Fruit fly (Drosophila melanogaster) whole organism, embryonic: ENCODE measurements around the gene CG3634.
A peak's percentile ranks its signal among the peaks of the same experiment; 100 is the strongest.

ENCODE experiments used
- CG11398 ChIP-seq: fragments of 200-800 bp; sonication (Bioruptor generic); optimal IDR thresholded peaks from 2 replicates; lab custom pipeline; 2016; ENCODE audit warnings: missing biosample characterization, missing genetic modification characterization
- CG11695 ChIP-seq: fragments of 200-800 bp; sonication (Bioruptor generic); IDR thresholded peaks from 3 replicates; pipeline ENCODE4 v1.3.6; 2022; ENCODE audit warnings: missing biosample characterization, missing genetic modification characterization
- CG11696 ChIP-seq: fragments of 200-800 bp; sonication (Bioruptor generic); IDR thresholded peaks from 2 replicates; pipeline ENCODE4 v1.3.6; 2022; ENCODE audit warnings: missing biosample characterization, missing genetic modification characterization
- CG12659 ChIP-seq: fragments of 200-800 bp; sonication (Bioruptor generic); optimal IDR thresholded peaks from 3 replicates; lab custom pipeline; 2017; ENCODE audit warnings: mild to moderate bottlenecking, missing biosample characterization, missing genetic modification reagents, missing genetic modification characterization
- CG12744 ChIP-seq: fragments of 200-800 bp; sonication (Bioruptor generic); optimal IDR thresholded peaks from 2 replicates; lab custom pipeline; 2016; ENCODE audit warnings: missing biosample characterization, missing genetic modification characterization
- CG14441 ChIP-seq: fragments of 200-800 bp; sonication (Bioruptor generic); IDR thresholded peaks from 2 replicates; pipeline ENCODE4 v1.3.6; 2022; ENCODE audit warnings: missing biosample characterization, missing genetic modification characterization
- CG14710 ChIP-seq: fragments of 200-800 bp; sonication (Bioruptor generic); optimal IDR thresholded peaks from 3 replicates; lab custom pipeline; 2019; ENCODE audit warnings: missing biosample characterization, mild to moderate bottlenecking, missing genetic modification characterization, moderate library complexity
- CG2712 ChIP-seq: fragments of 200-800 bp; optimal IDR thresholded peaks from 3 replicates; lab custom pipeline; 2019; ENCODE audit warnings: missing biosample characterization, mild to moderate bottlenecking, missing genetic modification characterization, moderate library complexity
- CG6689 ChIP-seq: fragments of 200-800 bp; sonication (Bioruptor generic); IDR thresholded peaks from 2 replicates; pipeline ENCODE4 v1.3.6; 2022; ENCODE audit warnings: missing biosample characterization, missing genetic modification characterization
- CG6791 ChIP-seq: fragments of 200-800 bp; sonication (Bioruptor generic); IDR thresholded peaks from 3 replicates; pipeline ENCODE4 v1.3.6; 2022; ENCODE audit warnings: missing biosample characterization, missing genetic modification characterization; ENCODE audit not compliant: partially characterized antibody
- CG7271 ChIP-seq: fragments of 200-800 bp; sonication (Bioruptor generic); optimal IDR thresholded peaks from 2 replicates; lab custom pipeline; 2018; ENCODE audit warnings: missing biosample characterization, mild to moderate bottlenecking, missing genetic modification characterization, moderate library complexity
- CG7928 ChIP-seq: fragments of 200-800 bp; sonication (Bioruptor generic); optimal IDR thresholded peaks from 2 replicates; lab custom pipeline; 2017; ENCODE audit warnings: missing biosample characterization, mild to moderate bottlenecking, missing genetic modification characterization
- CG7963 ChIP-seq: fragments of 200-800 bp; sonication (Bioruptor generic); IDR thresholded peaks from 3 replicates; pipeline ENCODE4 v1.3.6; 2022; ENCODE audit warnings: missing biosample characterization, missing genetic modification characterization; ENCODE audit not compliant: partially characterized antibody
- CG8765 ChIP-seq: fragments of 200-800 bp; sonication (Bioruptor generic); IDR thresholded peaks from 2 replicates; pipeline ENCODE4 v1.3.6; 2022; ENCODE audit warnings: missing biosample characterization, missing genetic modification characterization
- CHES-1-like ChIP-seq: fragments of 200-800 bp; sonication (Bioruptor generic); optimal IDR thresholded peaks from 2 replicates; lab custom pipeline; 2016; ENCODE audit warnings: missing biosample characterization, missing genetic modification characterization
- Dfd ChIP-seq, 2 experiments: fragments of >200 bp; optimal IDR thresholded peaks; 2 replicates each; lab custom pipeline; 2017; ENCODE audit warnings: missing biosample characterization in 2 of 2, missing genetic modification characterization in 2 of 2
- E2f2 ChIP-seq: fragments of 200-800 bp; sonication (Bioruptor generic); IDR thresholded peaks from 2 replicates; pipeline ENCODE4 v1.3.6; 2022; ENCODE audit warnings: missing biosample characterization, missing genetic modification characterization
- Elba2 ChIP-seq: fragments of 200-800 bp; sonication (Bioruptor generic); optimal IDR thresholded peaks from 3 replicates; lab custom pipeline; 2016; ENCODE audit warnings: missing biosample characterization, missing genetic modification characterization
- H2.0 ChIP-seq: fragments of 200-800 bp; sonication (Bioruptor generic); IDR thresholded peaks from 2 replicates; pipeline ENCODE4 v1.3.6; 2022; ENCODE audit warnings: missing biosample characterization, missing genetic modification characterization
- HLHmδ ChIP-seq: fragments of 200-800 bp; sonication (Bioruptor generic); optimal IDR thresholded peaks from 2 replicates; lab custom pipeline; 2018; ENCODE audit warnings: missing biosample characterization, mild to moderate bottlenecking, missing genetic modification characterization, moderate library complexity
- Lim3 ChIP-seq: fragments of 200-800 bp; sonication (Bioruptor generic); IDR thresholded peaks from 2 replicates; pipeline ENCODE4 v1.3.6; 2022; ENCODE audit warnings: missing biosample characterization, missing genetic modification characterization
- Opbp ChIP-seq: fragments of 200-800 bp; sonication (Bioruptor generic); IDR thresholded peaks from 3 replicates; pipeline ENCODE4 v1.3.6; 2022; ENCODE audit warnings: missing biosample characterization, missing genetic modification characterization; ENCODE audit not compliant: partially characterized antibody
- Ptx1 ChIP-seq: fragments of 200-800 bp; sonication (Bioruptor generic); IDR thresholded peaks from 2 replicates; pipeline ENCODE4 v1.3.6; 2022; ENCODE audit warnings: missing biosample characterization, missing genetic modification characterization
- Ravus ChIP-seq: fragments of 200-800 bp; sonication (Bioruptor generic); IDR thresholded peaks from 2 replicates; pipeline ENCODE4 v1.3.6; 2022; ENCODE audit warnings: missing biosample characterization, missing genetic modification characterization
- Six4 ChIP-seq: fragments of 200-800 bp; sonication (Bioruptor generic); optimal IDR thresholded peaks from 2 replicates; lab custom pipeline; 2016; ENCODE audit warnings: missing biosample characterization, missing genetic modification characterization
- Stat92E ChIP-seq, 3 experiments: fragments of >200 bp in 2 of 3; fragments of 200-800 bp in 1 of 3; sonication (Bioruptor generic) in 1 of 3; optimal IDR thresholded peaks; 2 replicates each; lab custom pipeline; 2017 to 2019; ENCODE audit warnings: missing biosample characterization in 3 of 3, missing genetic modification characterization in 3 of 3, mild to moderate bottlenecking in 1 of 3, moderate library complexity in 1 of 3
- Trl ChIP-seq, 3 experiments: fragments of >200 bp in 2 of 3; fragments of 200-800 bp in 1 of 3; sonication (Bioruptor generic) in 1 of 3; optimal IDR thresholded peaks; 2 replicates in 1 of 3; 3 replicates in 2 of 3; lab custom pipeline; 2016 to 2017; ENCODE audit warnings: missing biosample characterization in 1 of 3, missing genetic modification characterization in 1 of 3
- YL-1 ChIP-seq: fragments of 200-800 bp; sonication (Bioruptor generic); optimal IDR thresholded peaks from 3 replicates; lab custom pipeline; 2017; ENCODE audit warnings: missing biosample characterization, mild to moderate bottlenecking, missing genetic modification characterization
- amos ChIP-seq: fragments of 200-800 bp; sonication (Bioruptor generic); IDR thresholded peaks from 2 replicates; pipeline ENCODE4 v1.3.6; 2022; ENCODE audit warnings: missing biosample characterization, missing genetic modification characterization; ENCODE audit not compliant: partially characterized antibody
- cad ChIP-seq: fragments of >200 bp; optimal IDR thresholded peaks from 2 replicates; lab custom pipeline; 2017; ENCODE audit warnings: missing biosample characterization, missing genetic modification characterization
- ci ChIP-seq: fragments of 200-800 bp; sonication (Bioruptor generic); IDR thresholded peaks from 3 replicates; pipeline ENCODE4 v1.3.6; 2022; ENCODE audit warnings: missing biosample characterization, missing genetic modification characterization
- crol ChIP-seq: fragments of 200-800 bp; sonication (Bioruptor generic); IDR thresholded peaks from 2 replicates; pipeline ENCODE4 v1.3.6; 2022; ENCODE audit warnings: missing biosample characterization, missing genetic modification characterization
- dysf ChIP-seq: fragments of 200-800 bp; sonication (Bioruptor generic); IDR thresholded peaks from 3 replicates; pipeline ENCODE4 v1.3.6; 2022; ENCODE audit warnings: missing biosample characterization, missing genetic modification characterization
- ems ChIP-seq: fragments of 200-800 bp; sonication (Bioruptor generic); optimal IDR thresholded peaks from 3 replicates; lab custom pipeline; 2016; ENCODE audit warnings: missing biosample characterization, missing genetic modification characterization
- ewg ChIP-seq: fragments of 200-800 bp; sonication (Bioruptor generic); optimal IDR thresholded peaks from 3 replicates; lab custom pipeline; 2017; ENCODE audit warnings: mild to moderate bottlenecking, missing biosample characterization, missing genetic modification reagents, missing genetic modification characterization
- hb ChIP-seq: fragments of 200-800 bp; sonication (Bioruptor generic); IDR thresholded peaks from 3 replicates; pipeline ENCODE4 v1.3.6; 2022; ENCODE audit warnings: missing biosample characterization, missing genetic modification characterization; ENCODE audit not compliant: partially characterized antibody
- ken ChIP-seq: fragments of 200-800 bp; sonication (Bioruptor generic); IDR thresholded peaks from 3 replicates; pipeline ENCODE4 v1.3.6; 2022; ENCODE audit warnings: missing biosample characterization, missing genetic modification characterization
- mirr ChIP-seq: fragments of 200-800 bp; sonication (Bioruptor generic); optimal IDR thresholded peaks from 3 replicates; lab custom pipeline; 2018; ENCODE audit warnings: missing biosample characterization, mild to moderate bottlenecking, missing genetic modification characterization
- nerfin-2 ChIP-seq: fragments of 200-800 bp; sonication (Bioruptor generic); IDR thresholded peaks from 2 replicates; pipeline ENCODE4 v1.3.6; 2022; ENCODE audit warnings: missing biosample characterization, missing genetic modification characterization; ENCODE audit not compliant: partially characterized antibody
- org-1 ChIP-seq: fragments of 200-800 bp; sonication (Bioruptor generic); optimal IDR thresholded peaks from 2 replicates; lab custom pipeline; 2017; ENCODE audit warnings: missing biosample characterization, missing genetic modification characterization
- pfk ChIP-seq: fragments of 200-800 bp; sonication (Bioruptor generic); optimal IDR thresholded peaks from 2 replicates; lab custom pipeline; 2018; ENCODE audit warnings: missing biosample characterization, mild to moderate bottlenecking, missing genetic modification characterization, moderate library complexity
- phol ChIP-seq: fragments of 200-800 bp; sonication (Bioruptor generic); optimal IDR thresholded peaks from 3 replicates; lab custom pipeline; 2018; ENCODE audit warnings: missing biosample characterization, mild to moderate bottlenecking, missing genetic modification characterization, moderate library complexity
- prd ChIP-seq, 3 experiments: fragments of >200 bp in 2 of 3; fragments of 200-800 bp in 1 of 3; sonication (Bioruptor generic) in 1 of 3; optimal IDR thresholded peaks in 2 of 3; IDR thresholded peaks in 1 of 3; 2 replicates in 2 of 3; 3 replicates in 1 of 3; pipeline versions ENCODE4 v1.3.6 to Lab custom; 2017 to 2022; ENCODE audit warnings: missing biosample characterization in 1 of 3, missing genetic modification characterization in 1 of 3
- pzg ChIP-seq: fragments of 200-800 bp; sonication (Bioruptor generic); optimal IDR thresholded peaks from 3 replicates; lab custom pipeline; 2018; ENCODE audit warnings: missing biosample characterization, mild to moderate bottlenecking, missing genetic modification characterization, moderate library complexity
- schlank ChIP-seq: fragments of 200-800 bp; sonication (Bioruptor generic); optimal IDR thresholded peaks from 2 replicates; lab custom pipeline; 2018; ENCODE audit warnings: missing biosample characterization, mild to moderate bottlenecking, missing genetic modification characterization
- tna ChIP-seq: fragments of 200-800 bp; sonication (Bioruptor generic); IDR thresholded peaks from 2 replicates; pipeline ENCODE4 v1.3.6; 2022; ENCODE audit warnings: missing biosample characterization, missing genetic modification characterization; ENCODE audit not compliant: partially characterized antibody
- unc-4 ChIP-seq: fragments of 200-800 bp; sonication (Bioruptor generic); IDR thresholded peaks from 2 replicates; pipeline ENCODE4 v1.3.6; 2022; ENCODE audit warnings: missing biosample characterization, missing genetic modification characterization; ENCODE audit not compliant: partially characterized antibody
- vvl ChIP-seq: fragments of 200-800 bp; sonication (Bioruptor generic); IDR thresholded peaks from 2 replicates; pipeline ENCODE4 v1.3.6; 2022; ENCODE audit warnings: missing biosample characterization, missing genetic modification characterization
- wek ChIP-seq: fragments of 200-800 bp; sonication (Bioruptor generic); optimal IDR thresholded peaks from 3 replicates; lab custom pipeline; 2018; ENCODE audit warnings: missing biosample characterization, mild to moderate bottlenecking, missing genetic modification characterization, moderate library complexity
- yki ChIP-seq: fragments of >200 bp; optimal IDR thresholded peaks from 3 replicates; lab custom pipeline; 2018

The CG3634 gene

DNA sequence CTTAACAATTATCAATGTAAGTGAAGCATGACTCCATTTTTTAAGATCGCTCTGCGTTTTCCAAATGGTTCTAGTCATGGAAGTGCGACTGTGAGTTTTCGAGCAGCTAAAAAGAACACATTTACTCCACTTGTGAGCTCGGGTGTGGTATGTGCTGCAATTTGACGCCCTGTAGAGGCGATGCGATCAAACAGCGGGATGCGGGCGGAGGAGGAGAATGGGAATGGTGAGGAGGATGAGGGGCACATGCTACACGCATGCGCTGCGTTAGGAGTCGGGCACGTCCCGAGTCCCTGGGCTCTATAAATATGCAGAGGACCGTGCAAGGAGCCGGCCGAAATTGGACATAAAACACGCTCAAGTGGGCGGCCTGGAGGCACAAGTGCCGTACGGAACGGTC, 19.8 kb downstream of the CG3634 start (continued):
- TF ChIP-seq CG8765 (GFP tag; lab: Robert Waterston, UW) (no peak), prd (optimal IDR thresholded peaks at IDR 0.05; lab: Kevin White, UChicago) (no peak), prd (GFP tag; IDR thresholded peaks at IDR 0.05; lab: Robert Waterston, UW) (no peak), Stat92E (GFP tag; optimal IDR thresholded peaks at IDR 0.05; lab: Kevin White, UChicago) (no peak), mirr (GFP tag; lab: Kevin White, UChicago) (no peak), CG7271 (no peak), Ravus (GFP tag; lab: Robert Waterston, UW) (no peak), Ptx1 (no peak), yki (lab: Kevin White, UChicago) (no peak), Six4 (GFP tag; lab: Kevin White, UChicago) (peak; percentile 23), wek (GFP tag; lab: Kevin White, UChicago) (no peak), crol (GFP tag; lab: Robert Waterston, UW) (peak; percentile 91), phol (tag; lab: Kevin White, UChicago) (no peak), ems (GFP tag; lab: Kevin White, UChicago) (no peak), CG12659 (GFP tag; lab: Kevin White, UChicago) (no peak), pzg (GFP tag; lab: Kevin White, UChicago) (no peak), Lim3 (GFP tag; lab: Robert Waterston, UW) (no peak), pfk (peak; percentile 3), HLHmδ (GFP tag; lab: Kevin White, UChicago) (peak; percentile 52), CG14441 (GFP tag; lab: Robert Waterston, UW) (no peak), CG2712 (tag; lab: Kevin White, UChicago) (no peak), ci (GFP tag; lab: Robert Waterston, UW) (0 out of 3 replicates have a peak, but pooled peaks have one; percentile 24), H2.0 (no peak), org-1 (GFP tag; lab: Kevin White, UChicago) (no peak), ken (GFP tag; lab: Robert Waterston, UW) (no peak), Opbp (GFP tag; lab: Robert Waterston, UW) (no peak), CG11695 (no peak), CG12744 (GFP tag; lab: Kevin White, UChicago) (no peak), CG14710 (tag; lab: Kevin White, UChicago) (no peak), CG6689 (GFP tag; lab: Robert Waterston, UW) (no peak), CG11398 (GFP tag; lab: Kevin White, UChicago) (no peak), CG11696 (0 out of 2 replicates have a peak, but pooled peaks have one; percentile 23), CHES-1-like (no peak), CG7928 (GFP tag; lab: Kevin White, UChicago) (no peak), Elba2 (GFP tag; lab: Kevin White, UChicago) (no peak), ewg (GFP tag; lab: Kevin White, UChicago) (peak; percentile 46), vvl (no peak), dysf (GFP tag; lab: Robert Waterston, UW) (no peak)

DNA sequence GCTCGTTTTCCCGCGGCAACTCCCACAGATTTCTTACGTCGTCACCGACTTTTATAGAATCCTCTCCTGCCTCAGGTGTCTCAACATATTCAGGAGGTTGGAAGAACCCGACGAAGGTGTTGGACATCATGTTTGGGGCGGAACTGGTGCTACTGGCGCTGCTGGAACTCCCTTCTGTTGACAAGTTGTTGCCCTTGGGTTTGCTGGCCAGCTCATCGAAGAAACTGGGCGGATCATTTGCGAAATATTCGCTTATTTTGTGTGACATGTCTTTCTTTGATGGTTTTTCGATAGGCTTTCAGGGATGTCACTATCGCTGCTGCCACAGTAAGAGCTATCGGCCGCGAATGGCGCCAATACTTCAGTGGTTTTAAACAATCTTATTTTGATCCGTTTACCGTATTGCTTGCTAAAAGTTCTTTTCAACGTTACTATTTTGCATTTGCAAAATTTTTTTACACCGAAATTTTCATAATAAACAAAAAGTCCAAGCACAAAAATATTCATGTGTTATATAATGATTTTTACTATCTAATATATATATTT, 21.2 kb downstream of the CG3634 start, which contains the start of gene CG11396:
CG11396 (minus strand) TSS at position 303 of the 546 bp plus-strand sequence.
- TF ChIP-seq CG11695 (no peak), E2f2 (peak; percentile 98), tna (GFP tag; lab: Robert Waterston, UW) (peak; percentile 92), hb (GFP tag; lab: Robert Waterston, UW) (peak; percentile 86), schlank (tag; lab: Kevin White, UChicago) (no peak), Dfd (GFP tag; optimal IDR thresholded peaks at IDR 0.05; lab: Kevin White, UChicago) (no peak), CG6791 (GFP tag; lab: Robert Waterston, UW) (peak; percentile 96), Trl (optimal IDR thresholded peaks at IDR 0.05; lab: Kevin White, UChicago) (no peak), Trl (GFP tag; optimal IDR thresholded peaks at IDR 0.05; lab: Kevin White, UChicago) (no peak), CG7963 (peak; percentile 94), phol (tag; lab: Kevin White, UChicago) (peak; percentile 14), ewg (GFP tag; lab: Kevin White, UChicago) (no peak), YL-1 (GFP tag; lab: Kevin White, UChicago) (peak; percentile 10), nerfin-2 (GFP tag; lab: Robert Waterston, UW) (peak; percentile 79), amos (peak; percentile 97), cad (GFP tag; lab: Kevin White, UChicago) (no peak), unc-4 (GFP tag; lab: Robert Waterston, UW) (peak; percentile 96)
